Worm (Caenorhabditis elegans) whole organism, L4 larva: ENCODE data around the gene F38E11.6.

ENCODE experiments used
- T26A8.4 ChIP-seq: fragments of 200-800 bp; sonication (Bioruptor generic); IDR thresholded peaks from 2 replicates; pipeline ENCODE4 v1.3.6; 2022; ENCODE audit warnings: missing genetic modification characterization, missing compliant biosample characterization
- ZK337.2 ChIP-seq: fragments of 200-800 bp; sonication (Bioruptor generic); IDR thresholded peaks from 2 replicates; pipeline ENCODE4 v1.3.6; 2022; ENCODE audit warnings: missing genetic modification reagents, missing genetic modification characterization, missing compliant biosample characterization
- ZK546.5 ChIP-seq, 2 experiments: sonication (generic microtip); optimal IDR thresholded peaks; 2 replicates each; lab custom pipeline; 2017; ENCODE audit warnings: missing biosample characterization in 2 of 2, missing genetic modification characterization in 2 of 2
- aly-2 ChIP-seq: sonication (generic microtip); optimal IDR thresholded peaks from 2 replicates; lab custom pipeline; 2018; ENCODE audit warnings: missing biosample characterization, missing genetic modification characterization
- daf-19 ChIP-seq: fragments of 200-800 bp; sonication (Bioruptor generic); conservative IDR thresholded peaks from 2 replicates; pipeline ENCODE4 v1.3.6; 2022; ENCODE audit warnings: missing genetic modification characterization, missing compliant biosample characterization
- hmg-1.1 ChIP-seq: fragments of 200-800 bp; sonication (Bioruptor generic); IDR thresholded peaks from 2 replicates; pipeline ENCODE4 v1.3.6; 2022; ENCODE audit warnings: missing genetic modification reagents, missing genetic modification characterization, missing compliant biosample characterization
- pha-4 ChIP-seq, 2 experiments: fragments of 150-350 bp in 1 of 2; fragments of 200-800 bp in 1 of 2; sonication (Bioruptor generic) in 1 of 2; IDR thresholded peaks in 1 of 2; optimal IDR thresholded peaks in 1 of 2; 2 replicates each; pipeline versions ENCODE4 v1.3.6 to Lab custom; 2014 to 2022; ENCODE audit warnings: missing genetic modification characterization in 2 of 2, missing genetic modification reagents in 2 of 2, missing biosample characterization in 1 of 2, missing compliant biosample characterization in 1 of 2
- skn-1 ChIP-seq: fragments of 150-350 bp; optimal IDR thresholded peaks from 2 replicates; lab custom pipeline; 2014; ENCODE audit warnings: missing biosample characterization, missing genetic modification characterization
- zip-2 ChIP-seq: fragments of 150-350 bp; optimal IDR thresholded peaks from 2 replicates; lab custom pipeline; 2014; ENCODE audit warnings: missing biosample characterization, missing genetic modification characterization

DNA sequence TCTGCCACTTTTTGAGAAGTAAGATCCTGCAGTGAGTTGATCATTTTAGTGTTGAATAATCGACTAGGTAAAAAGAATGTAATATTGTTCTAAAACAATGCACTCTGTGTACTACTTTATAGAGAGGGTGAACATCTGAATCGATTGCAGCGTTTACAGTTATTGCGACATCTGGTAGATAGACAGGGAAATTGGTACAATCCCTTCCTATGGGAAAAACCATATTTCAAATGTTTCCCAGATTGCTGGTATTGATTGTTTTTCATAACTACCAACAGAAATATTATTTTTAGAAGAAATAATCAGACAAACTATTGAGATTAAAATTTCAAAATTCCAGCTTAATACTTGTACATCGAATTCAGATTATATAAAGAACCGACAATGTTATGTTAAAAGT is 17.7 kb upstream of the F38E11.6 start, which contains the start of gene gadr-2:
- TF ChIP-seq hmg-1.1 (GFP tag; lab: Robert Waterston, UW) (no peak), skn-1 (tag; lab: Kevin White, UChicago) (no peak), pha-4 (GFP tag; IDR thresholded peaks at IDR 0.05; lab: Robert Waterston, UW) (no peak), pha-4 (tag; optimal IDR thresholded peaks at IDR 0.05; lab: Kevin White, UChicago) (no peak), ZK337.2 (no peak), ZK546.5 (tag; optimal IDR thresholded peaks at IDR 0.05; lab: Kevin White, UChicago) (no peak), T26A8.4 (GFP tag; lab: Robert Waterston, UW) (no peak), zip-2 (tag; lab: Kevin White, UChicago) (no peak), daf-19 (GFP tag; lab: Robert Waterston, UW) (no peak), aly-2 (tag; lab: Kevin White, UChicago) (no peak)
